Worm (Caenorhabditis elegans) whole organism, young adult: ENCODE data around the gene F35G12.7.

ENCODE experiments used
- ama-1 ChIP-seq, 3 experiments: fragments of 150-350 bp in 1 of 3; sonication (generic microtip) in 2 of 3; optimal IDR thresholded peaks; 2 replicates each; lab custom pipeline; 2014 to 2018; ENCODE audit warnings: missing biosample characterization in 2 of 3, missing genetic modification characterization in 2 of 3, missing genetic modification reagents in 2 of 3
- hsf-1 ChIP-seq: fragments of 200-800 bp; sonication (Bioruptor generic); IDR thresholded peaks from 2 replicates; pipeline ENCODE4 v1.3.6; 2022; ENCODE audit warnings: missing genetic modification reagents, missing genetic modification characterization, missing compliant biosample characterization
- lin-40 ChIP-seq: sonication (generic microtip); optimal IDR thresholded peaks from 2 replicates; lab custom pipeline; 2016; ENCODE audit warnings: missing genetic modification characterization, mild to moderate bottlenecking, missing compliant biosample characterization, missing genotype, missing genetic modification reagents
- unc-62 ChIP-seq: fragments of 150-350 bp; optimal IDR thresholded peaks from 2 replicates; lab custom pipeline; 2014; ENCODE audit warnings: missing biosample characterization, missing genetic modification reagents, missing genetic modification characterization

- no peak for TF ChIP-seq unc-62 (GFP tag; lab: Kevin White, UChicago)
- no peak for TF ChIP-seq ama-1 (optimal IDR thresholded peaks at IDR 0.05; lab: Kevin White, UChicago)
- no peak for TF ChIP-seq ama-1 (GFP tag; optimal IDR thresholded peaks at IDR 0.05; lab: Kevin White, UChicago)
- no peak for TF ChIP-seq lin-40
- peak; percentile 58; the same call in 1 of the 2 replicates for TF ChIP-seq hsf-1 (GFP tag; lab: Robert Waterston, UW)
Measured at ce11 chrIII:4587177-4587576, at the start of gene F35G12.7, which contains the start of gene smc-4.
